Fruit fly (Drosophila melanogaster) whole organism, wandering third instar larva: ENCODE measurements around the gene CG4174.

Experiments used
- HLH106 ChIP-seq: fragments of 200-800 bp; optimal IDR thresholded peaks from 3 replicates; lab custom pipeline; 2019; ENCODE audit warnings: missing biosample characterization, mild to moderate bottlenecking, missing genetic modification characterization, moderate library complexity
- Hnf4 ChIP-seq: fragments of 200-800 bp; sonication (Bioruptor generic); optimal IDR thresholded peaks from 2 replicates; lab custom pipeline; 2016; ENCODE audit warnings: missing biosample characterization, mild to moderate bottlenecking, missing genetic modification characterization
- Myc ChIP-seq: fragments of >200 bp; optimal IDR thresholded peaks from 2 replicates; lab custom pipeline; 2017
- Vsx2 ChIP-seq: fragments of 200-300, 225-300 bp; sonication (Bioruptor generic); optimal IDR thresholded peaks from 2 replicates; lab custom pipeline; 2018; ENCODE audit warnings: missing biosample characterization, missing genetic modification characterization; ENCODE audit not compliant: partially characterized antibody
- brk ChIP-seq: fragments of 200-800 bp; sonication (Bioruptor generic); optimal IDR thresholded peaks from 2 replicates; lab custom pipeline; 2016; ENCODE audit warnings: missing biosample characterization, mild to moderate bottlenecking, missing genetic modification characterization
- fru ChIP-seq: fragments of 200-800 bp; sonication (Bioruptor generic); optimal IDR thresholded peaks from 3 replicates; lab custom pipeline; 2016; ENCODE audit warnings: missing biosample characterization, mild to moderate bottlenecking, missing genetic modification characterization
- psq ChIP-seq: fragments of 200-800 bp; sonication (Bioruptor generic); optimal IDR thresholded peaks from 3 replicates; lab custom pipeline; 2017; ENCODE audit warnings: missing biosample characterization, mild to moderate bottlenecking, missing genetic modification characterization, moderate library complexity
- rgr ChIP-seq: fragments of 200-800 bp; sonication (Bioruptor generic); optimal IDR thresholded peaks from 3 replicates; lab custom pipeline; 2016; ENCODE audit warnings: missing biosample characterization, mild to moderate bottlenecking, missing genetic modification characterization

DNA sequence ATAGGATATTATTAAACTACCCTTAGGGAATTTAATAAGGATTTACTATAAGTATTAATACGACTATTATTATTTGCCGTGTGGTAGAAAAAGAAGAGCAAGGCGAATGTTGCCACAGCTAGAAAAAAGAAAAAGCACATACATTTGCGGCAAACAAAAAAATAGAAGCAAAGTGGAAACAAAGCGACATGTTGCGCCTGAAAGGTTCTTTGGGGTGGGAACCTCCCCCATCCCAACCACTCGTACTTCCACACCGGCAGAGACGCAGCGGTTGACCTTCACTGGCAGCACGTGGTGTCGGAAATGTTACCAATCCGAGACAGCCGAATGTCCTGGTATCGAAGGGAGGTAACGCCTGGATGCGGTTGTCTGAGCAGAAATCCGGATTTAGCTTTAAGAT, 19.6 kb upstream of the CG4174 start:
- TF ChIP-seq psq (no peak), rgr (GFP tag; lab: Kevin White, UChicago) (no peak), fru (GFP tag; lab: Kevin White, UChicago) (no peak), HLH106 (tag; lab: Kevin White, UChicago) (no peak), Myc (no peak), brk (GFP tag; lab: Kevin White, UChicago) (no peak), Hnf4 (GFP tag; lab: Kevin White, UChicago) (no peak), Vsx2 (GFP tag; lab: Kevin White, UChicago) (no peak)
